Fruit fly (Drosophila melanogaster) whole organism, embryonic: ENCODE measurements around the gene CG10996.

Experiments used
- ATbp ChIP-seq: fragments of 200-800 bp; sonication (Bioruptor generic); optimal IDR thresholded peaks from 2 replicates; lab custom pipeline; 2017; ENCODE audit warnings: missing biosample characterization, mild to moderate bottlenecking, missing genetic modification characterization, missing genetic modification reagents
- CG10321 ChIP-seq: fragments of 200-800 bp; sonication (Bioruptor generic); IDR thresholded peaks from 2 replicates; pipeline ENCODE4 v1.3.6; 2022; ENCODE audit warnings: missing biosample characterization, missing genetic modification characterization
- CG10431 ChIP-seq: fragments of 200-800 bp; sonication (Bioruptor generic); optimal IDR thresholded peaks from 3 replicates; lab custom pipeline; 2018; ENCODE audit warnings: missing biosample characterization, mild to moderate bottlenecking, missing genetic modification characterization
- CG1233 ChIP-seq: fragments of 200-800 bp; sonication (Bioruptor generic); optimal IDR thresholded peaks from 4 replicates; lab custom pipeline; 2018; ENCODE audit warnings: missing biosample characterization, mild to moderate bottlenecking, missing genetic modification characterization
- CG14710 ChIP-seq: fragments of 200-800 bp; sonication (Bioruptor generic); optimal IDR thresholded peaks from 3 replicates; lab custom pipeline; 2019; ENCODE audit warnings: missing biosample characterization, mild to moderate bottlenecking, missing genetic modification characterization, moderate library complexity
- CG15011 ChIP-seq: fragments of 200-800 bp; sonication (Bioruptor generic); optimal IDR thresholded peaks from 3 replicates; lab custom pipeline; 2018; ENCODE audit warnings: missing biosample characterization, mild to moderate bottlenecking, missing genetic modification characterization
- CG1529 ChIP-seq: fragments of 200-800 bp; sonication (Bioruptor generic); optimal IDR thresholded peaks from 3 replicates; lab custom pipeline; 2018; ENCODE audit warnings: missing biosample characterization, missing genetic modification characterization
- CG15514 ChIP-seq: fragments of 200-800 bp; sonication (Bioruptor generic); optimal IDR thresholded peaks from 3 replicates; lab custom pipeline; 2017; ENCODE audit warnings: missing biosample characterization, missing genetic modification characterization, mild to moderate bottlenecking, moderate library complexity, missing genetic modification reagents
- CG1603 ChIP-seq: fragments of 200-800 bp; sonication (Bioruptor generic); optimal IDR thresholded peaks from 2 replicates; lab custom pipeline; 2019; ENCODE audit warnings: missing biosample characterization, mild to moderate bottlenecking, missing genetic modification characterization, moderate library complexity
- CG17186 ChIP-seq: fragments of 200-800 bp; sonication (Bioruptor generic); optimal IDR thresholded peaks from 3 replicates; lab custom pipeline; 2017; ENCODE audit warnings: missing biosample characterization, missing genetic modification reagents, missing genetic modification characterization
- CG18476 ChIP-seq: fragments of 200-800 bp; sonication (Bioruptor generic); optimal IDR thresholded peaks from 2 replicates; lab custom pipeline; 2016; ENCODE audit warnings: missing biosample characterization, mild to moderate bottlenecking, missing genetic modification characterization
- CG2712 ChIP-seq: fragments of 200-800 bp; optimal IDR thresholded peaks from 3 replicates; lab custom pipeline; 2019; ENCODE audit warnings: missing biosample characterization, mild to moderate bottlenecking, missing genetic modification characterization, moderate library complexity
- CG3726 ChIP-seq: fragments of 200-800 bp; sonication (Bioruptor generic); IDR thresholded peaks from 3 replicates; pipeline ENCODE4, ENCODE4 v1.3.6; 2022; ENCODE audit warnings: missing biosample characterization, missing genetic modification characterization
- CG5180 ChIP-seq: fragments of 200-800 bp; sonication (Bioruptor generic); optimal IDR thresholded peaks from 3 replicates; lab custom pipeline; 2017; ENCODE audit warnings: missing biosample characterization, missing genetic modification characterization, mild to moderate bottlenecking, moderate library complexity, missing genetic modification reagents
- Chrac-16 ChIP-seq: fragments of 200-800 bp; sonication (Bioruptor generic); optimal IDR thresholded peaks from 3 replicates; lab custom pipeline; 2016; ENCODE audit warnings: missing biosample characterization, missing genetic modification characterization
- CoRest ChIP-seq: fragments of 200-800 bp; sonication (Bioruptor generic); optimal IDR thresholded peaks from 3 replicates; lab custom pipeline; 2018; ENCODE audit warnings: missing biosample characterization, mild to moderate bottlenecking, missing genetic modification characterization, moderate library complexity
- Doc2 ChIP-seq: fragments of 200-800 bp; sonication (Bioruptor generic); IDR thresholded peaks from 2 replicates; pipeline ENCODE4 v1.3.6; 2022; ENCODE audit warnings: missing biosample characterization, missing genetic modification characterization
- Gsc ChIP-seq: fragments of 200-800 bp; sonication (Bioruptor generic); IDR thresholded peaks from 2 replicates; pipeline ENCODE4 v1.3.6; 2022; ENCODE audit warnings: missing biosample characterization, missing genetic modification characterization
- HHEX ChIP-seq: fragments of 200-800 bp; sonication (Bioruptor generic); optimal IDR thresholded peaks from 3 replicates; lab custom pipeline; 2017; ENCODE audit warnings: missing biosample characterization, mild to moderate bottlenecking, missing genetic modification characterization, missing genetic modification reagents
- Hsf ChIP-seq: fragments of 200-800 bp; sonication (Bioruptor generic); optimal IDR thresholded peaks from 3 replicates; lab custom pipeline; 2016; ENCODE audit warnings: missing biosample characterization, missing genetic modification characterization
- Rx ChIP-seq: fragments of 200-800 bp; sonication (Bioruptor generic); IDR thresholded peaks from 2 replicates; pipeline ENCODE4 v1.3.6; 2022; ENCODE audit warnings: missing biosample characterization, missing genetic modification characterization
- Sox102F ChIP-seq: fragments of 200-800 bp; sonication (Bioruptor generic); optimal IDR thresholded peaks from 2 replicates; lab custom pipeline; 2018; ENCODE audit warnings: missing biosample characterization, mild to moderate bottlenecking, missing genetic modification characterization, moderate library complexity
- Spps ChIP-seq: fragments of 200-800 bp; sonication (Bioruptor generic); optimal IDR thresholded peaks from 2 replicates; lab custom pipeline; 2018; ENCODE audit warnings: missing biosample characterization, mild to moderate bottlenecking, missing genetic modification characterization
- Sry-β ChIP-seq: fragments of 200-800 bp; sonication (Bioruptor generic); optimal IDR thresholded peaks from 2 replicates; lab custom pipeline; 2018; ENCODE audit warnings: missing biosample characterization, mild to moderate bottlenecking, missing genetic modification characterization, moderate library complexity
- Sry-δ ChIP-seq: fragments of 200-800 bp; sonication (Bioruptor generic); optimal IDR thresholded peaks from 2 replicates; lab custom pipeline; 2016; ENCODE audit warnings: missing biosample characterization, missing genetic modification characterization
- Taf1 ChIP-seq: fragments of 200-800 bp; sonication (Bioruptor generic); IDR thresholded peaks from 2 replicates; pipeline ENCODE4 v1.3.6; 2022; ENCODE audit warnings: missing biosample characterization, missing genetic modification characterization
- bab2 ChIP-seq: fragments of 200-800 bp; sonication (Bioruptor generic); optimal IDR thresholded peaks from 2 replicates; lab custom pipeline; 2016; ENCODE audit warnings: missing biosample characterization, missing genetic modification characterization
- bcd ChIP-seq: fragments of 200-800 bp; sonication (Bioruptor generic); optimal IDR thresholded peaks from 2 replicates; lab custom pipeline; 2017; ENCODE audit warnings: missing biosample characterization, mild to moderate bottlenecking, missing genetic modification characterization
- br ChIP-seq: fragments of >200 bp; optimal IDR thresholded peaks from 2 replicates; lab custom pipeline; 2017
- bsh ChIP-seq, 2 experiments: fragments of 200-800 bp; sonication (Bioruptor generic); optimal IDR thresholded peaks; 2 replicates each; lab custom pipeline; 2017 to 2018; ENCODE audit warnings: mild to moderate bottlenecking in 2 of 2, missing biosample characterization in 2 of 2, missing genetic modification characterization in 2 of 2, moderate library complexity in 1 of 2
- cad ChIP-seq: fragments of >200 bp; optimal IDR thresholded peaks from 2 replicates; lab custom pipeline; 2017; ENCODE audit warnings: missing biosample characterization, missing genetic modification characterization
- chinmo ChIP-seq: fragments of 200-800 bp; sonication (Bioruptor generic); IDR thresholded peaks from 4 replicates; pipeline ENCODE4 v1.3.6; 2022; ENCODE audit warnings: missing biosample characterization, missing genetic modification characterization; ENCODE audit not compliant: partially characterized antibody
- ci ChIP-seq: fragments of 200-800 bp; sonication (Bioruptor generic); IDR thresholded peaks from 3 replicates; pipeline ENCODE4 v1.3.6; 2022; ENCODE audit warnings: missing biosample characterization, missing genetic modification characterization
- dm ChIP-seq: fragments of 200-800 bp; sonication (Bioruptor generic); optimal IDR thresholded peaks from 3 replicates; lab custom pipeline; 2016; ENCODE audit warnings: missing biosample characterization, missing genetic modification characterization
- emc ChIP-seq: fragments of 200-800 bp; sonication (Bioruptor generic); optimal IDR thresholded peaks from 2 replicates; lab custom pipeline; 2016; ENCODE audit warnings: missing biosample characterization, missing genetic modification characterization
- esg ChIP-seq: fragments of 200-800 bp; sonication (Bioruptor generic); conservative IDR thresholded peaks from 2 replicates; pipeline ENCODE4 v1.3.6; 2022; ENCODE audit warnings: missing biosample characterization, missing genetic modification characterization
- fd96Cb ChIP-seq: fragments of 200-800 bp; sonication (Bioruptor generic); optimal IDR thresholded peaks from 2 replicates; lab custom pipeline; 2018; ENCODE audit warnings: missing biosample characterization, mild to moderate bottlenecking, missing genetic modification characterization, moderate library complexity
- gce ChIP-seq: fragments of 200-800 bp; sonication (Bioruptor generic); IDR thresholded peaks from 3 replicates; pipeline ENCODE4 v1.3.6; 2022; ENCODE audit warnings: missing biosample characterization, missing genetic modification characterization
- hbn ChIP-seq: fragments of 200-800 bp; sonication (Bioruptor generic); IDR thresholded peaks from 2 replicates; pipeline ENCODE4 v1.3.6; 2022; ENCODE audit warnings: missing biosample characterization, missing genetic modification characterization; ENCODE audit not compliant: partially characterized antibody
- lov ChIP-seq, 2 experiments: fragments of 200-800 bp in 1 of 2; fragments of >200 bp in 1 of 2; sonication (Bioruptor generic) in 1 of 2; IDR thresholded peaks in 1 of 2; optimal IDR thresholded peaks in 1 of 2; 2 replicates in 1 of 2; 3 replicates in 1 of 2; pipeline versions ENCODE4 v1.3.6 to Lab custom; 2017 to 2022; ENCODE audit warnings: missing biosample characterization in 1 of 2, missing genetic modification characterization in 1 of 2
- nerfin-1 ChIP-seq: fragments of 200-800 bp; sonication (Bioruptor generic); optimal IDR thresholded peaks from 3 replicates; lab custom pipeline; 2019; ENCODE audit warnings: missing biosample characterization, mild to moderate bottlenecking, missing genetic modification characterization, moderate library complexity
- row ChIP-seq: fragments of 200-800 bp; sonication (Bioruptor generic); IDR thresholded peaks from 3 replicates; pipeline ENCODE4 v1.3.6; 2022; ENCODE audit warnings: missing biosample characterization, missing genetic modification characterization
- sd ChIP-seq: fragments of 200-800 bp; sonication (Bioruptor generic); optimal IDR thresholded peaks from 3 replicates; lab custom pipeline; 2018; ENCODE audit warnings: missing biosample characterization, mild to moderate bottlenecking, missing genetic modification characterization, moderate library complexity
- sens ChIP-seq: fragments of 200-800 bp; sonication (Bioruptor generic); peaks from one replicate; lab custom pipeline; 2016; ENCODE audit warnings: missing biosample characterization, missing genetic modification characterization
- sob ChIP-seq: fragments of 200-800 bp; sonication (Bioruptor generic); IDR thresholded peaks from 2 replicates; pipeline ENCODE4 v1.3.6; 2022; ENCODE audit warnings: missing biosample characterization, missing genetic modification characterization
- sr ChIP-seq: fragments of 200-800 bp; sonication (Bioruptor generic); IDR thresholded peaks from 3 replicates; pipeline ENCODE4 v1.3.6; 2022; ENCODE audit warnings: missing biosample characterization, missing genetic modification characterization
- ttk ChIP-seq: fragments of 200-800 bp; sonication (Bioruptor generic); IDR thresholded peaks from 2 replicates; pipeline ENCODE4 v2.1.2; 2022; ENCODE audit warnings: missing biosample characterization, missing genetic modification characterization
- twi ChIP-seq: fragments of 200-800 bp; optimal IDR thresholded peaks from 2 replicates; lab custom pipeline; 2019; ENCODE audit warnings: missing biosample characterization, mild to moderate bottlenecking, missing genetic modification characterization, moderate library complexity
- z ChIP-seq: fragments of 200-800 bp; sonication (Bioruptor generic); IDR thresholded peaks from 3 replicates; pipeline ENCODE4 v1.3.6; 2022; ENCODE audit warnings: missing biosample characterization, missing genetic modification characterization
- zen ChIP-seq: fragments of 200-800 bp; sonication (Bioruptor generic); optimal IDR thresholded peaks from 3 replicates; lab custom pipeline; 2018; ENCODE audit warnings: missing biosample characterization, mild to moderate bottlenecking, missing genetic modification characterization, moderate library complexity

The CG10996 gene

DNA sequence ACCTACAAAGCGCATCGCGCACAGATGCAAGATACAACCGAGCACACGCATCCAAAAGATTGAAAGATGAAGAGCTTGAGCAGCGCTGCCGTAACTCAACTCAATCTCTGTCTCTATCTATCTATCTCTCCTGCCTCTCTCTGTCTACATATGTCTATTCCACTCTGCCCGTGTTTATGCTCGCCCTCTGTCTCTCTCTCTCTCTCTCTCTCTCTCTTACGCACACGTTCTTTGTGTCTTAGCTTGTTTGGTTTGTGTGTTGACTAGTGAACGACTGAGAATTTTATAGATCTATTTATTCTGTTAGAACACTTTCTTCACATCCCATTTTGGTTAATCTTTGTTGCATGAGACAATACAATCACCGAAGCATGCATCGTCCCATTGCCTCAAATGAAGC is 8.1 kb upstream of the CG10996 start (continued):
- TF ChIP-seq Hsf: no peak
- peak; percentile 11 for TF ChIP-seq CG5180
- no peak for TF ChIP-seq CG15514 (GFP tag; lab: Kevin White, UChicago)
- TF ChIP-seq sob (GFP tag; lab: Robert Waterston, UW): peak; percentile 43; the same call in 1 of the 2 replicates
- no peak for TF ChIP-seq emc (GFP tag; lab: Kevin White, UChicago)
- 0 out of 3 replicates have a peak, but pooled peaks have one; percentile 19 for TF ChIP-seq ci (GFP tag; lab: Robert Waterston, UW)
- TF ChIP-seq zen (tag; lab: Kevin White, UChicago): no peak
- no peak for TF ChIP-seq Gsc (GFP tag; lab: Robert Waterston, UW)
- TF ChIP-seq CG1529 (GFP tag; lab: Kevin White, UChicago): no peak
- peak; percentile 26 for TF ChIP-seq Sry-δ (GFP tag; lab: Kevin White, UChicago)
- peak; percentile 42 for TF ChIP-seq ATbp
- peak; percentile 2 for TF ChIP-seq dm (GFP tag; lab: Kevin White, UChicago)
- TF ChIP-seq sd (tag; lab: Kevin White, UChicago): no peak
- no peak for TF ChIP-seq Rx (GFP tag; lab: Robert Waterston, UW)
- peak; percentile 91 for TF ChIP-seq z (GFP tag; lab: Robert Waterston, UW)
- TF ChIP-seq Sry-β: peak; percentile 12
- peak; percentile 13 for TF ChIP-seq CG1603
- TF ChIP-seq Sox102F (GFP tag; lab: Kevin White, UChicago): no peak
- no peak for TF ChIP-seq esg (GFP tag; lab: Robert Waterston, UW)
- TF ChIP-seq CG18476 (GFP tag; lab: Kevin White, UChicago): no peak
- peak; percentile 46 for TF ChIP-seq CoRest (tag; lab: Kevin White, UChicago)
- no peak for TF ChIP-seq CG2712
- no peak for TF ChIP-seq fd96Cb (tag; lab: Kevin White, UChicago)
- no peak for TF ChIP-seq CG15011 (GFP tag; lab: Kevin White, UChicago)
- peak; percentile 27; the same call in 1 of the 2 replicates for TF ChIP-seq ttk
- TF ChIP-seq bcd (GFP tag; lab: Kevin White, UChicago): no peak
- peak; percentile 48; the same call in 1 of the 3 replicates for TF ChIP-seq sr (GFP tag; lab: Robert Waterston, UW)
- no peak for TF ChIP-seq HHEX
- no peak for TF ChIP-seq br
- TF ChIP-seq twi (tag; lab: Kevin White, UChicago): peak; percentile 27
- TF ChIP-seq CG3726 (GFP tag; lab: Robert Waterston, UW): no peak
- TF ChIP-seq row (GFP tag; lab: Robert Waterston, UW): 0 out of 3 replicates have a peak, but pooled peaks have one; percentile 8
- peak; percentile 87 for TF ChIP-seq sens (GFP tag; lab: Kevin White, UChicago)
- TF ChIP-seq CG10431 (GFP tag; lab: Kevin White, UChicago): no peak
- peak in 1 of 2 experiments; percentile 32 for TF ChIP-seq bsh (GFP tag; optimal IDR thresholded peaks at IDR 0.05; lab: Kevin White, UChicago)
- peak; percentile 22 for TF ChIP-seq Spps (tag; lab: Kevin White, UChicago)
- peak; percentile 8 for TF ChIP-seq CG17186
- no peak for TF ChIP-seq bab2 (GFP tag; lab: Kevin White, UChicago)
- peak; percentile 18 for TF ChIP-seq nerfin-1 (tag; lab: Kevin White, UChicago)
- no peak for TF ChIP-seq Doc2 (GFP tag; lab: Robert Waterston, UW)
- no peak for TF ChIP-seq Taf1 (GFP tag; lab: Robert Waterston, UW)
- no peak for TF ChIP-seq hbn (GFP tag; lab: Robert Waterston, UW)
- TF ChIP-seq CG14710 (tag; lab: Kevin White, UChicago): peak; percentile 32
- peak; percentile 10; the same call in 1 of the 3 replicates for TF ChIP-seq gce (GFP tag; lab: Robert Waterston, UW)
- no peak for TF ChIP-seq Chrac-16 (GFP tag; lab: Kevin White, UChicago)
- no peak for TF ChIP-seq lov (optimal IDR thresholded peaks at IDR 0.05; lab: Kevin White, UChicago)
- no peak for TF ChIP-seq lov (GFP tag; IDR thresholded peaks at IDR 0.05; lab: Robert Waterston, UW)
- TF ChIP-seq CG1233: peak; percentile 21
- 0 out of 4 replicates have a peak, but pooled peaks have one; percentile 44 for TF ChIP-seq chinmo (GFP tag; lab: Robert Waterston, UW)
- peak; percentile 86 for TF ChIP-seq CG10321
- TF ChIP-seq cad (GFP tag; lab: Kevin White, UChicago): no peak
